Fruit fly (Drosophila melanogaster) whole organism, embryonic: Measurements from ENCODE around the gene LIMK1.

Source experiments
- BEAF-32 ChIP-seq: fragments of 200-800 bp; sonication (Bioruptor generic); optimal IDR thresholded peaks from 3 replicates; lab custom pipeline; 2017; ENCODE audit warnings: missing biosample characterization, missing genetic modification characterization, mild to moderate bottlenecking, moderate library complexity, missing genetic modification reagents
- CG12236 ChIP-seq: fragments of 200-800 bp; sonication (Bioruptor generic); optimal IDR thresholded peaks from 2 replicates; lab custom pipeline; 2016; ENCODE audit warnings: missing biosample characterization, missing genetic modification characterization
- CG12942 ChIP-seq: fragments of 200-800 bp; sonication (Bioruptor generic); optimal IDR thresholded peaks from 3 replicates; lab custom pipeline; 2016; ENCODE audit warnings: missing biosample characterization, missing genetic modification characterization
- CG1603 ChIP-seq: fragments of 200-800 bp; sonication (Bioruptor generic); optimal IDR thresholded peaks from 2 replicates; lab custom pipeline; 2019; ENCODE audit warnings: missing biosample characterization, mild to moderate bottlenecking, missing genetic modification characterization, moderate library complexity
- CG17361 ChIP-seq: fragments of 200-800 bp; sonication (Bioruptor generic); IDR thresholded peaks from 3 replicates; pipeline ENCODE4 v1.3.6; 2022; ENCODE audit warnings: missing biosample characterization, missing genetic modification characterization
- CG2712 ChIP-seq: fragments of 200-800 bp; optimal IDR thresholded peaks from 3 replicates; lab custom pipeline; 2019; ENCODE audit warnings: missing biosample characterization, mild to moderate bottlenecking, missing genetic modification characterization, moderate library complexity
- CG30403 ChIP-seq: fragments of 200-800 bp; sonication (Bioruptor generic); optimal IDR thresholded peaks from 3 replicates; lab custom pipeline; 2016; ENCODE audit warnings: missing biosample characterization, missing genetic modification characterization
- CG3065 ChIP-seq: fragments of 200-800 bp; sonication (Bioruptor generic); optimal IDR thresholded peaks from 2 replicates; lab custom pipeline; 2016; ENCODE audit warnings: missing biosample characterization, missing genetic modification characterization
- CG3281 ChIP-seq: fragments of 200-800 bp; sonication (Bioruptor generic); optimal IDR thresholded peaks from 3 replicates; lab custom pipeline; 2017; ENCODE audit warnings: missing biosample characterization, mild to moderate bottlenecking, missing genetic modification characterization
- CG34376 ChIP-seq: fragments of 200-800 bp; sonication (Bioruptor generic); optimal IDR thresholded peaks from 2 replicates; lab custom pipeline; 2018; ENCODE audit warnings: missing biosample characterization, mild to moderate bottlenecking, missing genetic modification characterization
- CG4424 ChIP-seq: fragments of 200-800 bp; sonication (Bioruptor generic); optimal IDR thresholded peaks from 3 replicates; lab custom pipeline; 2016; ENCODE audit warnings: missing biosample characterization, missing genetic modification characterization
- CG6175 ChIP-seq: fragments of 200-800 bp; sonication (Bioruptor generic); IDR thresholded peaks from 3 replicates; pipeline ENCODE4 v1.3.6; 2022; ENCODE audit warnings: missing biosample characterization, missing genetic modification characterization
- CG6683 ChIP-seq: fragments of 200-800 bp; sonication (Bioruptor generic); optimal IDR thresholded peaks from 2 replicates; lab custom pipeline; 2017; ENCODE audit warnings: missing biosample characterization, mild to moderate bottlenecking, missing genetic modification characterization, missing genetic modification reagents
- CG7556 ChIP-seq: fragments of 200-800 bp; sonication (Bioruptor generic); optimal IDR thresholded peaks from 2 replicates; lab custom pipeline; 2017; ENCODE audit warnings: missing biosample characterization, mild to moderate bottlenecking, missing genetic modification characterization
- CG8290 ChIP-seq, 3 experiments: fragments of 200-800 bp; sonication (Bioruptor generic); optimal IDR thresholded peaks; 2 replicates each; lab custom pipeline; 2016 to 2019; ENCODE audit warnings: missing biosample characterization in 3 of 3, missing genetic modification characterization in 3 of 3, mild to moderate bottlenecking in 2 of 3, moderate library complexity in 1 of 3
- CG8924 ChIP-seq: fragments of 200-800 bp; optimal IDR thresholded peaks from 3 replicates; lab custom pipeline; 2019; ENCODE audit warnings: missing biosample characterization, mild to moderate bottlenecking, missing genetic modification characterization, moderate library complexity
- CG9932 ChIP-seq: fragments of 200-800 bp; sonication (Bioruptor generic); IDR thresholded peaks from 2 replicates; pipeline ENCODE4 v1.3.6; 2022; ENCODE audit warnings: missing biosample characterization, missing genetic modification characterization
- CkIIα-i1 ChIP-seq: fragments of 200-800 bp; sonication (Bioruptor generic); IDR thresholded peaks from 2 replicates; pipeline ENCODE4 v1.3.6; 2022; ENCODE audit warnings: missing biosample characterization, missing genetic modification characterization
- CoRest ChIP-seq: fragments of 200-800 bp; sonication (Bioruptor generic); optimal IDR thresholded peaks from 3 replicates; lab custom pipeline; 2018; ENCODE audit warnings: missing biosample characterization, mild to moderate bottlenecking, missing genetic modification characterization, moderate library complexity
- Doc3 ChIP-seq: fragments of 200-800 bp; sonication (Bioruptor generic); IDR thresholded peaks from 3 replicates; pipeline ENCODE4 v1.3.6; 2022; ENCODE audit warnings: missing biosample characterization, missing genetic modification characterization; ENCODE audit not compliant: partially characterized antibody
- ERR ChIP-seq: fragments of 200-800 bp; sonication (Bioruptor generic); optimal IDR thresholded peaks from 2 replicates; lab custom pipeline; 2016; ENCODE audit warnings: missing biosample characterization, missing genetic modification characterization
- Ets97D ChIP-seq: fragments of 200-800 bp; sonication (Bioruptor generic); optimal IDR thresholded peaks from 3 replicates; lab custom pipeline; 2016; ENCODE audit warnings: missing biosample characterization, missing genetic modification characterization
- HmgD ChIP-seq: fragments of 200-800 bp; sonication (Bioruptor generic); optimal IDR thresholded peaks from 3 replicates; lab custom pipeline; 2016; ENCODE audit warnings: missing biosample characterization, missing genetic modification characterization
- Mad ChIP-seq: fragments of 200-800 bp; sonication (Bioruptor generic); optimal IDR thresholded peaks from 2 replicates; lab custom pipeline; 2016; ENCODE audit warnings: missing biosample characterization, missing genetic modification characterization
- Myb ChIP-seq: fragments of 200-800 bp; sonication (Bioruptor generic); optimal IDR thresholded peaks from 2 replicates; lab custom pipeline; 2016; ENCODE audit warnings: missing biosample characterization, missing genetic modification characterization
- NK7.1 ChIP-seq: fragments of 200-800 bp; sonication (Bioruptor generic); optimal IDR thresholded peaks from 3 replicates; lab custom pipeline; 2016; ENCODE audit warnings: missing biosample characterization, missing genetic modification characterization
- Ravus ChIP-seq: fragments of 200-800 bp; sonication (Bioruptor generic); IDR thresholded peaks from 2 replicates; pipeline ENCODE4 v1.3.6; 2022; ENCODE audit warnings: missing biosample characterization, missing genetic modification characterization
- Six4 ChIP-seq: fragments of 200-800 bp; sonication (Bioruptor generic); optimal IDR thresholded peaks from 2 replicates; lab custom pipeline; 2016; ENCODE audit warnings: missing biosample characterization, missing genetic modification characterization
- Sry-β ChIP-seq: fragments of 200-800 bp; sonication (Bioruptor generic); optimal IDR thresholded peaks from 2 replicates; lab custom pipeline; 2018; ENCODE audit warnings: missing biosample characterization, mild to moderate bottlenecking, missing genetic modification characterization, moderate library complexity
- az2 ChIP-seq: fragments of 200-800 bp; sonication (Bioruptor generic); optimal IDR thresholded peaks from 3 replicates; lab custom pipeline; 2016; ENCODE audit warnings: missing biosample characterization, missing genetic modification characterization
- bbx ChIP-seq: fragments of 200-800 bp; sonication (Bioruptor generic); IDR thresholded peaks from 2 replicates; pipeline ENCODE4 v1.3.6; 2022; ENCODE audit warnings: missing biosample characterization, missing genetic modification characterization; ENCODE audit not compliant: partially characterized antibody
- btn ChIP-seq: fragments of 200-800 bp; sonication (Bioruptor generic); optimal IDR thresholded peaks from 2 replicates; lab custom pipeline; 2016; ENCODE audit warnings: missing biosample characterization, missing genetic modification characterization
- crc ChIP-seq: fragments of 200-800 bp; sonication (Bioruptor generic); optimal IDR thresholded peaks from 2 replicates; lab custom pipeline; 2016; ENCODE audit warnings: missing biosample characterization, missing genetic modification characterization
- dan ChIP-seq: fragments of 200-800 bp; sonication (Bioruptor generic); IDR thresholded peaks from 2 replicates; pipeline ENCODE4 v1.3.6; 2022; ENCODE audit warnings: missing biosample characterization, missing genetic modification characterization
- dimm ChIP-seq: fragments of 200-800 bp; sonication (Bioruptor generic); IDR thresholded peaks from 2 replicates; pipeline ENCODE4 v1.3.6; 2022; ENCODE audit warnings: missing biosample characterization, missing genetic modification characterization
- dysf ChIP-seq: fragments of 200-800 bp; sonication (Bioruptor generic); IDR thresholded peaks from 3 replicates; pipeline ENCODE4 v1.3.6; 2022; ENCODE audit warnings: missing biosample characterization, missing genetic modification characterization
- hb ChIP-seq: fragments of 200-800 bp; sonication (Bioruptor generic); IDR thresholded peaks from 3 replicates; pipeline ENCODE4 v1.3.6; 2022; ENCODE audit warnings: missing biosample characterization, missing genetic modification characterization; ENCODE audit not compliant: partially characterized antibody
- ind ChIP-seq: fragments of 200-800 bp; sonication (Bioruptor generic); optimal IDR thresholded peaks from 3 replicates; lab custom pipeline; 2016; ENCODE audit warnings: missing biosample characterization, missing genetic modification characterization
- jing ChIP-seq: fragments of 200-800 bp; sonication (Bioruptor generic); optimal IDR thresholded peaks from 2 replicates; lab custom pipeline; 2018; ENCODE audit warnings: missing biosample characterization, mild to moderate bottlenecking, missing genetic modification characterization
- lov ChIP-seq, 2 experiments: fragments of 200-800 bp in 1 of 2; fragments of >200 bp in 1 of 2; sonication (Bioruptor generic) in 1 of 2; IDR thresholded peaks in 1 of 2; optimal IDR thresholded peaks in 1 of 2; 2 replicates in 1 of 2; 3 replicates in 1 of 2; pipeline versions ENCODE4 v1.3.6 to Lab custom; 2017 to 2022; ENCODE audit warnings: missing biosample characterization in 1 of 2, missing genetic modification characterization in 1 of 2
- nom ChIP-seq: fragments of 200-800 bp; sonication (Bioruptor generic); optimal IDR thresholded peaks from 2 replicates; lab custom pipeline; 2017; ENCODE audit warnings: missing biosample characterization, missing genetic modification characterization, mild to moderate bottlenecking, moderate library complexity, missing genetic modification reagents
- pb ChIP-seq: fragments of 200-800 bp; sonication (Bioruptor generic); optimal IDR thresholded peaks from 3 replicates; lab custom pipeline; 2016; ENCODE audit warnings: missing biosample characterization, missing genetic modification characterization
- pho ChIP-seq: fragments of 200-800 bp; sonication (Bioruptor generic); optimal IDR thresholded peaks from 2 replicates; lab custom pipeline; 2016; ENCODE audit warnings: missing biosample characterization, missing genetic modification characterization
- ro ChIP-seq: fragments of 200-800 bp; sonication (Bioruptor generic); IDR thresholded peaks from 2 replicates; pipeline ENCODE4 v1.3.6; 2022; ENCODE audit warnings: missing biosample characterization, missing genetic modification characterization
- sens ChIP-seq: fragments of 200-800 bp; sonication (Bioruptor generic); peaks from one replicate; lab custom pipeline; 2016; ENCODE audit warnings: missing biosample characterization, missing genetic modification characterization
- sim ChIP-seq: fragments of 200-800 bp; sonication (Bioruptor generic); IDR thresholded peaks from 2 replicates; pipeline ENCODE4 v1.3.6; 2022; ENCODE audit warnings: missing biosample characterization, missing genetic modification characterization
- toy ChIP-seq: fragments of 200-800 bp; sonication (Bioruptor generic); IDR thresholded peaks from 2 replicates; pipeline ENCODE4 v1.3.6; 2022; ENCODE audit warnings: missing biosample characterization, missing genetic modification characterization
- twi ChIP-seq: fragments of 200-800 bp; optimal IDR thresholded peaks from 2 replicates; lab custom pipeline; 2019; ENCODE audit warnings: missing biosample characterization, mild to moderate bottlenecking, missing genetic modification characterization, moderate library complexity
- unc-4 ChIP-seq: fragments of 200-800 bp; sonication (Bioruptor generic); IDR thresholded peaks from 2 replicates; pipeline ENCODE4 v1.3.6; 2022; ENCODE audit warnings: missing biosample characterization, missing genetic modification characterization; ENCODE audit not compliant: partially characterized antibody
- vfl ChIP-seq: fragments of 200-800 bp; sonication (Bioruptor generic); optimal IDR thresholded peaks from 2 replicates; lab custom pipeline; 2016; ENCODE audit warnings: missing biosample characterization, missing genetic modification characterization

Gene LIMK1

dm6 chrX:12546857-12547606 is 45.0 kb downstream of the LIMK1 start (continued):
- no peak for TF ChIP-seq sim (GFP tag; lab: Robert Waterston, UW)
- peak; percentile 55 for TF ChIP-seq CoRest (tag; lab: Kevin White, UChicago)
- peak; percentile 36 for TF ChIP-seq CG2712
- TF ChIP-seq CG9932: no peak
- no peak for TF ChIP-seq CG8290 (GFP tag; optimal IDR thresholded peaks at IDR 0.05; lab: Kevin White, UChicago)
- TF ChIP-seq CG8290 (tag; optimal IDR thresholded peaks at IDR 0.05; lab: Kevin White, UChicago): no peak
- TF ChIP-seq vfl (GFP tag; lab: Kevin White, UChicago): no peak
- no peak for TF ChIP-seq Doc3 (GFP tag; lab: Robert Waterston, UW)
- TF ChIP-seq CG3065 (GFP tag; lab: Kevin White, UChicago): no peak
- TF ChIP-seq dimm (GFP tag; lab: Robert Waterston, UW): no peak
- TF ChIP-seq CG17361 (GFP tag; lab: Robert Waterston, UW): peak; percentile 60; the same call in 2 of the 3 replicates
- TF ChIP-seq az2 (GFP tag; lab: Kevin White, UChicago): no peak
- TF ChIP-seq nom (GFP tag; lab: Kevin White, UChicago): no peak
- TF ChIP-seq CG12236: no peak
- no peak for TF ChIP-seq ind
- no peak for TF ChIP-seq hb (GFP tag; lab: Robert Waterston, UW)
- TF ChIP-seq bbx (GFP tag; lab: Robert Waterston, UW): no peak
- no peak for TF ChIP-seq NK7.1
- TF ChIP-seq CG3281 (GFP tag; lab: Kevin White, UChicago): no peak
- no peak for TF ChIP-seq CG12942 (GFP tag; lab: Kevin White, UChicago)
- peak; percentile 68 for TF ChIP-seq CG7556 (GFP tag; lab: Kevin White, UChicago)
- no peak for TF ChIP-seq CkIIα-i1 (GFP tag; lab: Robert Waterston, UW)
- TF ChIP-seq Six4 (GFP tag; lab: Kevin White, UChicago): no peak
- TF ChIP-seq pho: no peak
- TF ChIP-seq btn (GFP tag; lab: Kevin White, UChicago): no peak
- TF ChIP-seq dysf (GFP tag; lab: Robert Waterston, UW): peak; percentile 48
- no peak for TF ChIP-seq pb
- TF ChIP-seq CG6175 (GFP tag; lab: Robert Waterston, UW): no peak
- TF ChIP-seq CG1603: peak; percentile 15
- TF ChIP-seq lov (optimal IDR thresholded peaks at IDR 0.05; lab: Kevin White, UChicago): no peak
- no peak for TF ChIP-seq lov (GFP tag; IDR thresholded peaks at IDR 0.05; lab: Robert Waterston, UW)
- no peak for TF ChIP-seq jing (GFP tag; lab: Kevin White, UChicago)
- TF ChIP-seq twi: no peak
- TF ChIP-seq toy: no peak
- no peak for TF ChIP-seq Ets97D (GFP tag; lab: Kevin White, UChicago)
- TF ChIP-seq sens (GFP tag; lab: Kevin White, UChicago): peak; percentile 45
- no peak for TF ChIP-seq Ravus (GFP tag; lab: Robert Waterston, UW)
- no peak for TF ChIP-seq ERR (GFP tag; lab: Kevin White, UChicago)
- TF ChIP-seq CG6683 (GFP tag; lab: Kevin White, UChicago): no peak
- no peak for TF ChIP-seq dan (GFP tag; lab: Robert Waterston, UW)
- no peak for TF ChIP-seq Sry-β (GFP tag; lab: Kevin White, UChicago)
- no peak for TF ChIP-seq ro (GFP tag; lab: Robert Waterston, UW)
- TF ChIP-seq CG30403 (GFP tag; lab: Kevin White, UChicago): no peak
- TF ChIP-seq BEAF-32 (GFP tag; lab: Kevin White, UChicago): no peak
- no peak for TF ChIP-seq Myb (GFP tag; lab: Kevin White, UChicago)
- TF ChIP-seq Mad: no peak
- TF ChIP-seq unc-4 (GFP tag; lab: Robert Waterston, UW): no peak
- no peak for TF ChIP-seq crc
- TF ChIP-seq HmgD (GFP tag; lab: Kevin White, UChicago): no peak
- TF ChIP-seq CG8924: peak; percentile 28
- TF ChIP-seq CG4424 (GFP tag; lab: Kevin White, UChicago): no peak
- no peak for TF ChIP-seq CG34376 (GFP tag; lab: Kevin White, UChicago)
